Worm (Caenorhabditis elegans) whole organism, L3 larva: ENCODE measurements around the gene ttbk-6.
A peak's percentile ranks its signal among the peaks of the same experiment; 100 is the strongest.

Source experiments
- ZK546.5 ChIP-seq: sonication (generic microtip); optimal IDR thresholded peaks from 2 replicates; lab custom pipeline; 2017; ENCODE audit warnings: missing biosample characterization, missing genetic modification characterization
- ceh-82 ChIP-seq: fragments of 150-350 bp; optimal IDR thresholded peaks from 2 replicates; lab custom pipeline; 2014; ENCODE audit warnings: missing biosample characterization, missing genetic modification characterization
- elt-3 ChIP-seq, 3 experiments: fragments of 150-350 bp in 1 of 3; sonication (generic microtip) in 2 of 3; optimal IDR thresholded peaks; 2 replicates in 2 of 3; 4 replicates in 1 of 3; lab custom pipeline; 2014 to 2017; ENCODE audit warnings: missing biosample characterization in 3 of 3, missing genetic modification characterization in 3 of 3
- lin-39 ChIP-seq: fragments of 150-350 bp; optimal IDR thresholded peaks from 2 replicates; lab custom pipeline; 2018; ENCODE audit warnings: missing biosample characterization, missing genetic modification reagents, missing genetic modification characterization
- nhr-23 ChIP-seq: fragments of 150-350 bp; optimal IDR thresholded peaks from 2 replicates; lab custom pipeline; 2014; ENCODE audit warnings: missing biosample characterization, missing genetic modification reagents, missing genetic modification characterization
- nhr-237 ChIP-seq: fragments of 150-350 bp; optimal IDR thresholded peaks from 2 replicates; lab custom pipeline; 2014; ENCODE audit warnings: missing biosample characterization, missing genetic modification characterization
- nhr-28 ChIP-seq: fragments of 150-350 bp; optimal IDR thresholded peaks from 2 replicates; lab custom pipeline; 2014; ENCODE audit warnings: missing biosample characterization, missing genetic modification characterization
- nhr-76 ChIP-seq: fragments of 150-350 bp; sonication (generic microtip); optimal IDR thresholded peaks from 5 replicates; lab custom pipeline; 2014; ENCODE audit warnings: missing biosample characterization, missing genetic modification characterization

ce11 chrIII:5025136-5025629 is 49.3 kb upstream of the ttbk-6 start:
- no peak for TF ChIP-seq ceh-82
- no peak for TF ChIP-seq ZK546.5 (tag; lab: Kevin White, UChicago)
- TF ChIP-seq nhr-237 = no peak
- no peak for TF ChIP-seq lin-39 (tag; lab: Kevin White, UChicago)
- TF ChIP-seq nhr-28 (tag; lab: Kevin White, UChicago) = no peak
- TF ChIP-seq nhr-76 = no peak
- TF ChIP-seq elt-3 (tag; optimal IDR thresholded peaks at IDR 0.05; lab: Kevin White, UChicago) = no peak
- peak; percentile 16 for TF ChIP-seq nhr-23 (tag; lab: Kevin White, UChicago)
